Worm (Caenorhabditis elegans) whole organism, young adult: Measurements from ENCODE around the gene F01D5.1.
"Not testable (repeated sequence)": the region's sequence is repeated elsewhere in the genome, so short reads cannot be mapped to it uniquely, and the experiment has no call there.

Experiments used
- B0035.1 ChIP-seq: sonication (generic microtip); optimal IDR thresholded peaks from 2 replicates; lab custom pipeline; 2016; ENCODE audit warnings: missing genetic modification characterization, mild to moderate bottlenecking, missing compliant biosample characterization, missing genotype, missing genetic modification reagents
- C06A6.2 ChIP-seq: fragments of 200-800 bp; sonication (Bioruptor generic); conservative IDR thresholded peaks from 2 replicates; pipeline ENCODE4 v1.3.6; 2022; ENCODE audit warnings: missing genetic modification characterization, missing compliant biosample characterization
- F10E7.11 ChIP-seq: sonication (generic microtip); optimal IDR thresholded peaks from 2 replicates; lab custom pipeline; 2017; ENCODE audit warnings: mild to moderate bottlenecking, missing genetic modification characterization, moderate library complexity, missing compliant biosample characterization
- F37B4.10 ChIP-seq: fragments of 200-800 bp; sonication (Bioruptor generic); IDR thresholded peaks from 2 replicates; pipeline ENCODE4 v1.3.6; 2022; ENCODE audit warnings: missing genetic modification characterization, missing compliant biosample characterization
- F49E8.2 ChIP-seq: sonication (generic microtip); optimal IDR thresholded peaks from 3 replicates; lab custom pipeline; 2017; ENCODE audit warnings: missing genetic modification characterization, mild to moderate bottlenecking, missing compliant biosample characterization, antibody characterized with exemption, moderate library complexity; ENCODE audit not compliant: insufficient read depth
- K11D2.4 ChIP-seq: fragments of 200-800 bp; sonication (Bioruptor generic); IDR thresholded peaks from 2 replicates; pipeline ENCODE4 v1.3.6; 2022; ENCODE audit warnings: missing genetic modification reagents, missing genetic modification characterization, missing compliant biosample characterization
- Y79H2A.3 ChIP-seq: fragments of 200-800 bp; sonication (Bioruptor generic); conservative IDR thresholded peaks from 2 replicates; pipeline ENCODE4 v1.3.6; 2022; ENCODE audit warnings: missing genetic modification reagents, missing genetic modification characterization, missing compliant biosample characterization
- ama-1 ChIP-seq, 3 experiments: fragments of 150-350 bp in 1 of 3; sonication (generic microtip) in 2 of 3; optimal IDR thresholded peaks; 2 replicates each; lab custom pipeline; 2014 to 2018; ENCODE audit warnings: missing biosample characterization in 2 of 3, missing genetic modification characterization in 2 of 3, missing genetic modification reagents in 2 of 3
- aptf-2 ChIP-seq: fragments of 200-800 bp; sonication (Bioruptor generic); conservative IDR thresholded peaks from 2 replicates; pipeline ENCODE4 v1.3.6; 2022; ENCODE audit warnings: missing genetic modification reagents, missing genetic modification characterization, missing compliant biosample characterization
- atf-7 ChIP-seq: sonication (generic microtip); optimal IDR thresholded peaks from 2 replicates; lab custom pipeline; 2017; ENCODE audit warnings: mild to moderate bottlenecking, missing genetic modification characterization, missing compliant biosample characterization
- athp-1 ChIP-seq: sonication (generic microtip); optimal IDR thresholded peaks from 2 replicates; lab custom pipeline; 2017; ENCODE audit warnings: mild to moderate bottlenecking, missing genetic modification characterization, missing compliant biosample characterization
- ccch-3 ChIP-seq: fragments of 200-800 bp; sonication (Bioruptor generic); optimal IDR thresholded peaks from 2 replicates; lab custom pipeline; 2018; ENCODE audit warnings: mild to moderate bottlenecking, missing genetic modification characterization, missing compliant biosample characterization
- ceh-91 ChIP-seq: fragments of 200-800 bp; sonication (Bioruptor generic); IDR thresholded peaks from 2 replicates; pipeline ENCODE4 v1.3.6; 2022; ENCODE audit warnings: missing genetic modification reagents, missing genetic modification characterization, missing compliant biosample characterization
- efl-1 ChIP-seq: fragments of 150-350 bp; optimal IDR thresholded peaks from 2 replicates; lab custom pipeline; 2014; ENCODE audit warnings: missing biosample characterization, missing genetic modification reagents, missing genetic modification characterization
- lin-26 ChIP-seq: fragments of 200-800 bp; sonication (Bioruptor generic); IDR thresholded peaks from 2 replicates; pipeline ENCODE4 v1.3.6; 2022; ENCODE audit warnings: missing genetic modification reagents, missing genetic modification characterization, missing compliant biosample characterization
- lin-35 ChIP-seq, 3 experiments: fragments of 150-350 bp in 2 of 3; sonication (generic microtip) in 1 of 3; optimal IDR thresholded peaks; 2 replicates each; lab custom pipeline; 2014 to 2018; ENCODE audit warnings: missing biosample characterization in 3 of 3, missing genetic modification characterization in 3 of 3, missing genetic modification reagents in 3 of 3
- lir-1 ChIP-seq: fragments of 200-800 bp; sonication (Bioruptor generic); conservative IDR thresholded peaks from 2 replicates; pipeline ENCODE4 v1.3.6; 2022; ENCODE audit warnings: missing genetic modification reagents, missing genetic modification characterization, missing compliant biosample characterization
- madf-10 ChIP-seq: sonication (generic microtip); optimal IDR thresholded peaks from 2 replicates; lab custom pipeline; 2016; ENCODE audit warnings: mild to moderate bottlenecking, missing genetic modification characterization, missing compliant biosample characterization
- mel-28 ChIP-seq: sonication (generic microtip); optimal IDR thresholded peaks from 2 replicates; lab custom pipeline; 2016; ENCODE audit warnings: borderline replicate concordance, mild to moderate bottlenecking, missing genetic modification characterization, missing compliant biosample characterization
- mes-4 ChIP-seq: sonication (generic microtip); optimal IDR thresholded peaks from 2 replicates; lab custom pipeline; 2016; ENCODE audit warnings: missing genotype, missing genetic modification characterization, missing compliant biosample characterization
- mxl-1 ChIP-seq: sonication (generic microtip); optimal IDR thresholded peaks from 2 replicates; lab custom pipeline; 2016; ENCODE audit warnings: missing genetic modification characterization, missing compliant biosample characterization
- nfyb-1 ChIP-seq: fragments of 200-800 bp; sonication (Bioruptor generic); IDR thresholded peaks from 2 replicates; pipeline ENCODE4 v1.3.6; 2022; ENCODE audit warnings: missing genetic modification reagents, missing genetic modification characterization, missing compliant biosample characterization
- nhr-80 ChIP-seq: sonication (generic microtip); optimal IDR thresholded peaks from 2 replicates; lab custom pipeline; 2016; ENCODE audit warnings: missing genetic modification characterization, missing compliant biosample characterization
- nhr-90 ChIP-seq: sonication (generic microtip); optimal IDR thresholded peaks from 2 replicates; lab custom pipeline; 2016; ENCODE audit warnings: missing genotype, mild to moderate bottlenecking, missing genetic modification characterization, missing compliant biosample characterization
- pbrm-1 ChIP-seq: fragments of 200-800 bp; sonication (Bioruptor generic); IDR thresholded peaks from 2 replicates; pipeline ENCODE4 v1.3.6; 2022; ENCODE audit warnings: missing genetic modification reagents, missing genetic modification characterization, missing compliant biosample characterization
- sdz-38 ChIP-seq: sonication (generic microtip); optimal IDR thresholded peaks from 2 replicates; lab custom pipeline; 2016; ENCODE audit warnings: missing genotype, missing genetic modification characterization, missing compliant biosample characterization
- snpc-4 ChIP-seq, 5 experiments: fragments of 150-350 bp in 1 of 5; sonication (generic microtip) in 4 of 5; optimal IDR thresholded peaks; 2 replicates each; lab custom pipeline; 2014 to 2018; ENCODE audit warnings: missing genetic modification characterization in 5 of 5, missing biosample characterization in 3 of 5, antibody characterized with exemption in 2 of 5, mild to moderate bottlenecking in 2 of 5, missing compliant biosample characterization in 2 of 5, missing genotype in 2 of 5, moderate library complexity in 2 of 5, missing genetic modification reagents in 1 of 5
- sptf-2 ChIP-seq: fragments of 200-800 bp; sonication (Bioruptor generic); optimal IDR thresholded peaks from 2 replicates; lab custom pipeline; 2018; ENCODE audit warnings: mild to moderate bottlenecking, missing genetic modification characterization, missing compliant biosample characterization
- ztf-25 ChIP-seq: fragments of 200-800 bp; sonication (Bioruptor generic); IDR thresholded peaks from 2 replicates; pipeline ENCODE4 v1.3.6; 2022; ENCODE audit warnings: missing genetic modification reagents, missing genetic modification characterization, missing compliant biosample characterization
- ztf-26 ChIP-seq: sonication (generic microtip); optimal IDR thresholded peaks from 2 replicates; lab custom pipeline; 2017; ENCODE audit warnings: missing genetic modification characterization, missing compliant biosample characterization
- ztf-28 ChIP-seq: fragments of 200-800 bp; sonication (Bioruptor generic); IDR thresholded peaks from 2 replicates; pipeline ENCODE4 v1.3.6; 2022; ENCODE audit warnings: missing genetic modification reagents, missing genetic modification characterization, missing compliant biosample characterization
- ztf-3 ChIP-seq: fragments of 200-800 bp; sonication (Bioruptor generic); optimal IDR thresholded peaks from 2 replicates; lab custom pipeline; 2018; ENCODE audit warnings: mild to moderate bottlenecking, missing genetic modification characterization, missing compliant biosample characterization

F01D5.1 gene

ce11 chrII:14000044-14000443 lies 2.7 kb upstream of the F01D5.1 start, which contains the start of gene F01D5.3:
TSS of gene F01D5.3 (minus strand) at chrII:14000144.
- TF ChIP-seq mel-28 (tag; lab: Kevin White, UChicago); madf-10 (tag; lab: Kevin White, UChicago); ccch-3 (GFP tag; lab: Kevin White, UChicago): not testable (repeated sequence)

DNA sequence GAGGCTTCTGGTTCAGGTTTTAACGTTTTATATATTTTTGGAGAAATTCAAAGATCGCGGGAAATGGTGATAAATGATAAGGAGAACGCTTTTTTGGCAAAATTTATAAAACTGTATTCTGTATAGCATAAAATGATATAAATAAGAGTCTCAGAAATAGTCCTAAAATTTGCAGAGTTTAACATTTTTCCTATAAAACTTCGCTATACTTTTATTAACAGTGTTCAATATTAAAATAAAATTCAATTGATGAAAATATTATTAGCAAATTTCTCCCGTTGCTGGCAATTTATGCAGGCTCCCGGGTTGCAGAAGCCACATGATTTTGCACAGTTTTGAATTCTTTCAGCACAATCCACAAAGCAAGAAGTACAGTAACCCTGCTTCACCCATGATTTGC lies 1.6 kb upstream of the F01D5.1 start, which contains the start of gene F01D5.2:
F01D5.2 (minus strand) TSS at position 101 of the 400 bp plus-strand sequence.
- TF ChIP-seq ama-1 (optimal IDR thresholded peaks at IDR 0.05; lab: Kevin White, UChicago) (no peak), ama-1 (GFP tag; optimal IDR thresholded peaks at IDR 0.05; lab: Kevin White, UChicago) (no peak), F37B4.10 (GFP tag; lab: Robert Waterston, UW) (no peak), madf-10 (tag; lab: Kevin White, UChicago) (no peak), atf-7 (tag; lab: Kevin White, UChicago) (no peak), efl-1 (GFP tag; lab: Kevin White, UChicago) (no peak), mel-28 (tag; lab: Kevin White, UChicago) (no peak), nfyb-1 (GFP tag; lab: Robert Waterston, UW) (no peak), ceh-91 (GFP tag; lab: Robert Waterston, UW) (no peak), mes-4 (tag; lab: Kevin White, UChicago) (no peak), lin-35 (GFP tag; optimal IDR thresholded peaks at IDR 0.05; lab: Kevin White, UChicago) (no peak), Y79H2A.3 (GFP tag; lab: Robert Waterston, UW) (no peak), sdz-38 (no peak), ztf-25 (GFP tag; lab: Robert Waterston, UW) (no peak), C06A6.2 (no peak), ccch-3 (GFP tag; lab: Kevin White, UChicago) (no peak), mxl-1 (tag; lab: Kevin White, UChicago) (no peak), ztf-26 (tag; lab: Kevin White, UChicago) (no peak), aptf-2 (no peak)

ce11 chrII:13997989-13998388 lies 608 bp upstream of the F01D5.1 start:
- TF ChIP-seq snpc-4 (GFP tag; optimal IDR thresholded peaks at IDR 0.05; lab: Kevin White, UChicago) (no peak), snpc-4 (tag; optimal IDR thresholded peaks at IDR 0.05; lab: Kevin White, UChicago) (peak in 2 of 4 experiments; percentile 48 to 76), nhr-80 (tag; lab: Kevin White, UChicago) (peak; percentile 20), K11D2.4 (GFP tag; lab: Robert Waterston, UW) (no peak), ztf-28 (GFP tag; lab: Robert Waterston, UW) (no peak), nhr-90 (tag; lab: Kevin White, UChicago) (no peak)

- TF ChIP-seq sptf-2 (GFP tag; lab: Kevin White, UChicago): no peak
- TF ChIP-seq lir-1 (GFP tag; lab: Robert Waterston, UW): no peak
- no peak for TF ChIP-seq lin-35 (GFP tag; optimal IDR thresholded peaks at IDR 0.05; lab: Kevin White, UChicago)
- no peak for TF ChIP-seq ztf-3
- no peak for TF ChIP-seq pbrm-1
- no peak for TF ChIP-seq F10E7.11 (tag; lab: Kevin White, UChicago)
- TF ChIP-seq snpc-4 (GFP tag; optimal IDR thresholded peaks at IDR 0.05; lab: Kevin White, UChicago): no peak
- TF ChIP-seq snpc-4 (tag; optimal IDR thresholded peaks at IDR 0.05; lab: Kevin White, UChicago): no peak
- no peak for TF ChIP-seq athp-1 (tag; lab: Kevin White, UChicago)
- no peak for TF ChIP-seq F49E8.2 (tag; lab: Kevin White, UChicago)
- TF ChIP-seq B0035.1 (tag; lab: Kevin White, UChicago): no peak
- no peak for TF ChIP-seq lin-26 (GFP tag; lab: Robert Waterston, UW)
- TF ChIP-seq, all 124 proteins: peak for 0
Observed at ce11 chrII:13994934-13995333, 2.4 kb downstream of the F01D5.1 start, which contains the start of gene Y39G8B.7. TSS of gene Y39G8B.7 (minus strand) at chrII:13995034.
